Worm (Caenorhabditis elegans) whole organism, midembryonic: ENCODE data around the gene dop-6.
"Not testable (repeated sequence)": the region's sequence is repeated elsewhere in the genome, so short reads cannot be mapped to it uniquely, and the experiment has no call there.

Experiments
- T22C8.4 ChIP-seq: fragments of 200-800 bp; sonication (Bioruptor generic); IDR thresholded peaks from 2 replicates; pipeline ENCODE4 v1.3.6; 2022; ENCODE audit warnings: missing genetic modification characterization, missing compliant biosample characterization
- cog-1 ChIP-seq: sonication (generic microtip); optimal IDR thresholded peaks from 2 replicates; lab custom pipeline; 2016; ENCODE audit warnings: missing genetic modification characterization, missing compliant biosample characterization
- flt-1 ChIP-seq: fragments of 200-800 bp; sonication (Bioruptor generic); IDR thresholded peaks from 2 replicates; pipeline ENCODE4 v1.3.6; 2022; ENCODE audit warnings: missing genetic modification characterization, missing compliant biosample characterization
- klf-2 ChIP-seq: fragments of 200-800 bp; sonication (Bioruptor generic); conservative IDR thresholded peaks from 2 replicates; pipeline ENCODE4 v1.3.6; 2022; ENCODE audit warnings: missing genetic modification reagents, missing genetic modification characterization, missing compliant biosample characterization
- med-1 ChIP-seq: sonication (generic microtip); optimal IDR thresholded peaks from 2 replicates; lab custom pipeline; 2017; ENCODE audit warnings: missing genetic modification characterization, mild to moderate bottlenecking, missing compliant biosample characterization, antibody characterized with exemption, missing genetic modification reagents; ENCODE audit not compliant: insufficient read depth
- ref-1 ChIP-seq: fragments of 200-800 bp; sonication (Bioruptor generic); conservative IDR thresholded peaks from 2 replicates; pipeline ENCODE4 v1.3.6; 2022; ENCODE audit warnings: missing genetic modification reagents, missing genetic modification characterization, missing compliant biosample characterization
- tab-1 ChIP-seq: fragments of 200-800 bp; sonication (Bioruptor generic); IDR thresholded peaks from 2 replicates; pipeline ENCODE4 v1.3.6; 2022; ENCODE audit warnings: missing genetic modification characterization, missing compliant biosample characterization
- ztf-23 ChIP-seq: fragments of 200-800 bp; sonication (Bioruptor generic); IDR thresholded peaks from 2 replicates; pipeline ENCODE4 v1.3.6; 2022; ENCODE audit warnings: missing genetic modification reagents, missing genetic modification characterization, missing compliant biosample characterization
- ztf-29 ChIP-seq: fragments of 200-800 bp; sonication (Bioruptor generic); IDR thresholded peaks from 2 replicates; pipeline ENCODE4 v1.3.6; 2022; ENCODE audit warnings: missing genetic modification reagents, missing genetic modification characterization, missing compliant biosample characterization

dop-6 gene

ce11 chrX:4332305-4332704 lies 11.6 kb downstream of the dop-6 start, which contains the start of gene C24A8.6:
Gene C24A8.6, minus strand, starts transcription at chrX:4332405.
- not testable (repeated sequence) for TF ChIP-seq ztf-23, flt-1, klf-2 (GFP tag; lab: Robert Waterston, UW)

ce11 chrX:4335950-4336349 lies 15.3 kb downstream of the dop-6 start, which contains the start of gene cst-2:
Gene cst-2, minus strand, starts transcription at chrX:4336050.
- not testable (repeated sequence) for TF ChIP-seq cog-1 (tag; lab: Kevin White, UChicago); tab-1 (GFP tag; lab: Robert Waterston, UW); ztf-23 (GFP tag; lab: Robert Waterston, UW)

- TF ChIP-seq ztf-29, ztf-23, klf-2 (GFP tag; lab: Robert Waterston, UW): not testable (repeated sequence)
Observed at ce11 chrX:4339332-4339731, 18.7 kb downstream of the dop-6 start, which contains the start of gene cst-1. Gene cst-1, plus strand, starts transcription at chrX:4339632.

DNA sequence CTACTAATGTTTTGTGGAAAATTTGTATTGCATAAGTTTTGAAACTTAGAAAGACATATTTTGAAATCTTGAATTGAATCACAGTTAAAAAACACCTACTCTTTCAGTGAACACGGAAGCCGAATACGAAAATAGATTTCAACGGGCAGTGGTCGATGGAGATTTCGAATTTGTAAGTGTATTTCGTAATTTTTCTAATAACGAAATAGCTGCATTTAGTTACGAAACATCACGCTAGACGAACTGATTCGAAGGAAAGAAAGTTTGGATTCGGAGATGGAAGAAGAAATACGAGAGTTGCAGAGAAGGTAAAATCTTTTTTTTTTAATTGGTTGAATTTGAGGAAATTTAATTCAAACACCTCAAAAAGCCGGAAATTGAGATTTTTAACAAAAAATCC lies 22.1 kb downstream of the dop-6 start:
- no peak for TF ChIP-seq tab-1 (GFP tag; lab: Robert Waterston, UW)
- no peak for TF ChIP-seq med-1 (GFP tag; lab: Kevin White, UChicago)
- no peak for TF ChIP-seq flt-1 (GFP tag; lab: Robert Waterston, UW)
- TF ChIP-seq T22C8.4 (GFP tag; lab: Robert Waterston, UW) = no peak
- no peak for TF ChIP-seq ztf-29 (GFP tag; lab: Robert Waterston, UW)
- no peak for TF ChIP-seq klf-2 (GFP tag; lab: Robert Waterston, UW)
- TF ChIP-seq ref-1 (GFP tag; lab: Robert Waterston, UW) = no peak
- no peak for TF ChIP-seq ztf-23 (GFP tag; lab: Robert Waterston, UW)
- TF ChIP-seq cog-1 (tag; lab: Kevin White, UChicago) = no peak

ce11 chrX:4343915-4344314 lies 23.3 kb downstream of the dop-6 start, which contains the start of gene F14H12.3:
Gene F14H12.3, plus strand, starts transcription at chrX:4344215.
- no peak for TF ChIP-seq flt-1 (GFP tag; lab: Robert Waterston, UW)
- no peak for TF ChIP-seq cog-1 (tag; lab: Kevin White, UChicago)
- no peak for TF ChIP-seq ztf-23 (GFP tag; lab: Robert Waterston, UW)
- TF ChIP-seq ztf-29 (GFP tag; lab: Robert Waterston, UW) = no peak
- TF ChIP-seq T22C8.4 (GFP tag; lab: Robert Waterston, UW) = no peak
- TF ChIP-seq med-1 (GFP tag; lab: Kevin White, UChicago) = no peak
- no peak for TF ChIP-seq klf-2 (GFP tag; lab: Robert Waterston, UW)
- TF ChIP-seq tab-1 (GFP tag; lab: Robert Waterston, UW) = no peak
- no peak for TF ChIP-seq ref-1 (GFP tag; lab: Robert Waterston, UW)

ce11 chrX:4350198-4350597 lies 29.5 kb downstream of the dop-6 start, which contains the start of gene F14H12.2:
Gene F14H12.2, plus strand, starts transcription at chrX:4350498.
- TF ChIP-seq tab-1 (GFP tag; lab: Robert Waterston, UW) = no peak
- no peak for TF ChIP-seq cog-1 (tag; lab: Kevin White, UChicago)
- TF ChIP-seq ztf-23 (GFP tag; lab: Robert Waterston, UW) = no peak
- TF ChIP-seq ztf-29 (GFP tag; lab: Robert Waterston, UW) = no peak
- TF ChIP-seq med-1 (GFP tag; lab: Kevin White, UChicago) = no peak
- no peak for TF ChIP-seq klf-2 (GFP tag; lab: Robert Waterston, UW)
- TF ChIP-seq ref-1 (GFP tag; lab: Robert Waterston, UW) = no peak
- TF ChIP-seq T22C8.4 (GFP tag; lab: Robert Waterston, UW) = no peak
- TF ChIP-seq flt-1 (GFP tag; lab: Robert Waterston, UW) = no peak

DNA sequence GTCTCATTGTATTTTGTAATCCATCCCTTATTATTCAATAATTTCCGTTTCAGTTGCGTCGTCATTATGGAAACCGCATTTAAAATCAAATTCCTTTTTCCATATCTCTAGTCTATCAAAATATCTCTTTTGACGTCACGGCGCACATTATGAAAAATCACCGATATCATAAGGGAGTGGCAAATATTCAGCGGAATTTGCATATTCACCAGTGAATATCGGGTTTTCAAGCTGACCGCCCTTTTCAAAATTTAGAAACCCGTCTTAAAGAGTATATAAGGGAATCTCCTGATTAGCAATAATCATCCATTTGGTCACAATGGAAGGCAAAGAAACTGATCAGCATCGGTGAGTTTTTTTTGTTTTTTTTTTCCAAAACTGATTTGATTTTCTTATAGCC lies 32.7 kb downstream of the dop-6 start, which contains the start of gene col-165:
col-165 (plus strand) TSS at position 301 of the 400 bp plus-strand sequence.
- no peak for TF ChIP-seq ztf-29 (GFP tag; lab: Robert Waterston, UW)
- TF ChIP-seq T22C8.4 (GFP tag; lab: Robert Waterston, UW) = no peak
- no peak for TF ChIP-seq flt-1 (GFP tag; lab: Robert Waterston, UW)

DNA sequence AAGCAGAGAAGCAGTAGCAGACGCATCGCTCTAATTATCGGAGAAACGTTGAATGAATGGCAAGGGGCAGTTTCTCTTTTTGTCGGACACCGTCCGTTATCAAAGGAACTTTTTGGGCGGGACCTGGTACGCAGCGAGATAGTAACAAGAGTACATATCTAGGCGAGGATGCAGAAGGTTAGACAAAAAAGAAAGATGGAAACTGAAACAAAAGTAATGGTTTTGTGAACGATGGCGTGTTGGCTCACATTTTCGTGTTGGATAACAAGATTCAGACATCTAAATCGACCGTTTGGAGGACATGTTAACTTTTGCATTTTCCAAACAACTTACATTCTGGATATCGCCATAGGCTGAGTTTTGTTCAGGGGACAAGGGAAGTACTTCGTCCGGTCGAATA lies 36.8 kb downstream of the dop-6 start, which contains the start of gene F14H12.6:
F14H12.6 (minus strand) TSS at position 101 of the 400 bp plus-strand sequence.
- TF ChIP-seq cog-1 (tag; lab: Kevin White, UChicago) = no peak
- TF ChIP-seq med-1 (GFP tag; lab: Kevin White, UChicago) = no peak
- TF ChIP-seq klf-2 (GFP tag; lab: Robert Waterston, UW) = no peak
- TF ChIP-seq ref-1 (GFP tag; lab: Robert Waterston, UW) = no peak

DNA sequence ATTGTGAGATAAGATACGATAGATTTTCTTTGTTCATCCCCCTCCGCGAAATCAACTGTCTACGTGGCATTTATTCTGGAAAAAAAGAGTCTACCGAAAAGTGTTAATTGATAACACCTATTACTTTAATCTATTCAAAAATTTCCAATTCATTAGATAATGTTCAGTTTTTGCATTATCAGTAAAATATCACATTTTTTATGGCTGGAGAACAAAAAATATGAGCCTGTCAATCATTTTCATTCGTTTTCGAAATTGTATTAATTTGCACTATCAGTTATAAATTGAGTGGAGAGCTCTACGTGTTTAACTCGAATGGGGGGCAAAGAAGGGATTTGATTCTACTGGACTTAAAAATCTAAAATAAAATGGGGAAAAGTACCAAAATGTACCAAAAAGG lies 38.4 kb downstream of the dop-6 start:
- TF ChIP-seq klf-2 (GFP tag; lab: Robert Waterston, UW) = no peak
- no peak for TF ChIP-seq ztf-23 (GFP tag; lab: Robert Waterston, UW)
- no peak for TF ChIP-seq ref-1 (GFP tag; lab: Robert Waterston, UW)
- no peak for TF ChIP-seq tab-1 (GFP tag; lab: Robert Waterston, UW)
- TF ChIP-seq flt-1 (GFP tag; lab: Robert Waterston, UW) = no peak
- no peak for TF ChIP-seq ztf-29 (GFP tag; lab: Robert Waterston, UW)
- TF ChIP-seq T22C8.4 (GFP tag; lab: Robert Waterston, UW) = no peak

- TF ChIP-seq ref-1 (GFP tag; lab: Robert Waterston, UW) = no peak
- TF ChIP-seq ztf-29 (GFP tag; lab: Robert Waterston, UW) = no peak
- no peak for TF ChIP-seq ztf-23 (GFP tag; lab: Robert Waterston, UW)
- TF ChIP-seq med-1 (GFP tag; lab: Kevin White, UChicago) = no peak
- TF ChIP-seq flt-1 (GFP tag; lab: Robert Waterston, UW) = no peak
- TF ChIP-seq cog-1 (tag; lab: Kevin White, UChicago) = no peak
- no peak for TF ChIP-seq tab-1 (GFP tag; lab: Robert Waterston, UW)
- no peak for TF ChIP-seq klf-2 (GFP tag; lab: Robert Waterston, UW)
- no peak for TF ChIP-seq T22C8.4 (GFP tag; lab: Robert Waterston, UW)
Observed at ce11 chrX:4362522-4362921, 41.9 kb downstream of the dop-6 start, which contains the start of gene F14H12.7. Gene F14H12.7, minus strand, starts transcription at chrX:4362622.
